Fruit fly (Drosophila melanogaster): ENCODE results near the gene CG14990.

CG14990 gene

dm6 chr3L:4133724-4134678 lies 41.0 kb downstream of the CG14990 start, which contains the start of gene ens (continued):
- TF ChIP-seq Rfx (GFP tag; IDR thresholded peaks at IDR 0.05) (0 out of 2 replicates have a peak, but pooled peaks have one; percentile 21), CG6175 (GFP tag; IDR thresholded peaks at IDR 0.05) (no peak), knrl (GFP tag; IDR thresholded peaks at IDR 0.05; ENCODE audit: partially characterized antibody) (0 out of 3 replicates have a peak, but pooled peaks have one; percentile 25), Oaz (GFP tag; IDR thresholded peaks at IDR 0.05) (no peak), zfh1 (GFP tag; IDR thresholded peaks at IDR 0.05) (0 out of 3 replicates have a peak, but pooled peaks have one; percentile 24), kah (GFP tag; optimal IDR thresholded peaks at IDR 0.05) (no peak), CG34224 (GFP tag; IDR thresholded peaks at IDR 0.05; ENCODE audit: partially characterized antibody) (0 out of 3 replicates have a peak, but pooled peaks have one; percentile 29), CG30403 (GFP tag; optimal IDR thresholded peaks at IDR 0.05) (no peak), CG33557 (GFP tag; optimal IDR thresholded peaks at IDR 0.05) (no peak), CG14710 (tag; optimal IDR thresholded peaks at IDR 0.05) (peak; percentile 26), CG14965 (GFP tag; optimal IDR thresholded peaks at IDR 0.05; ENCODE audit: borderline replicate concordance) (no peak), CG13624 (GFP tag; optimal IDR thresholded peaks at IDR 0.05) (peak; percentile 33), vvl (GFP tag; IDR thresholded peaks at IDR 0.05) (no peak), tll (GFP tag; optimal IDR thresholded peaks at IDR 0.05) (no peak), CG11504 (tag; optimal IDR thresholded peaks at IDR 0.05) (no peak), CG17361 (GFP tag; IDR thresholded peaks at IDR 0.05) (no peak), Stat92E (GFP tag; optimal IDR thresholded peaks at IDR 0.05) (peak in 1 of 3 experiments; percentile 76), CG17568 (GFP tag; optimal IDR thresholded peaks at IDR 0.05) (no peak), zf30C (GFP tag; optimal IDR thresholded peaks at IDR 0.05) (no peak), CG12769 (tag; optimal IDR thresholded peaks at IDR 0.05) (no peak), CG2678 (tag; optimal IDR thresholded peaks at IDR 0.05) (no peak), hbn (GFP tag; IDR thresholded peaks at IDR 0.05; ENCODE audit: partially characterized antibody) (no peak), CG13894 (tag; optimal IDR thresholded peaks at IDR 0.05) (peak; percentile 79), CG13287 (GFP tag; IDR thresholded peaks at IDR 0.05; ENCODE audit: partially characterized antibody) (no peak), dan (GFP tag; IDR thresholded peaks at IDR 0.05) (no peak), PHDP (tag; optimal IDR thresholded peaks at IDR 0.05) (peak; percentile 28), CG18011 (GFP tag; optimal IDR thresholded peaks at IDR 0.05) (no peak), CG3847 (GFP tag; IDR thresholded peaks at IDR 0.05) (no peak), CG7372 (GFP tag; IDR thresholded peaks at IDR 0.05) (no peak), corto (GFP tag; optimal IDR thresholded peaks at IDR 0.05) (no peak), Pdp1 (GFP tag; optimal IDR thresholded peaks at IDR 0.05) (peak in 1 of 2 experiments; percentile 51), CG8924 (tag; optimal IDR thresholded peaks at IDR 0.05) (no peak), CG14860 (GFP tag; IDR thresholded peaks at IDR 0.05; ENCODE audit: partially characterized antibody) (no peak), chinmo (GFP tag; IDR thresholded peaks at IDR 0.05; ENCODE audit: partially characterized antibody) (no peak), CG10979 (tag; optimal IDR thresholded peaks at IDR 0.05) (no peak), NC2β (GFP tag; optimal IDR thresholded peaks at IDR 0.05) (no peak), CG15514 (GFP tag; optimal IDR thresholded peaks at IDR 0.05) (peak; percentile 44), lmd (GFP tag; IDR thresholded peaks at IDR 0.05) (no peak), mam (GFP tag; optimal IDR thresholded peaks at IDR 0.05) (no peak), CG12155 (GFP tag; optimal IDR thresholded peaks at IDR 0.05) (no peak), CG12659 (GFP tag; optimal IDR thresholded peaks at IDR 0.05) (peak; percentile 56), Doc3 (GFP tag; IDR thresholded peaks at IDR 0.05; ENCODE audit: partially characterized antibody) (no peak), CG34376 (GFP tag; optimal IDR thresholded peaks at IDR 0.05) (peak; percentile 21), CG4707 (GFP tag; optimal IDR thresholded peaks at IDR 0.05) (no peak), nom (GFP tag; optimal IDR thresholded peaks at IDR 0.05) (peak; percentile 66)

Data from whole organism, embryonic.